Worm (Caenorhabditis elegans): ENCODE measurements around the gene fkh-4.

DNA sequence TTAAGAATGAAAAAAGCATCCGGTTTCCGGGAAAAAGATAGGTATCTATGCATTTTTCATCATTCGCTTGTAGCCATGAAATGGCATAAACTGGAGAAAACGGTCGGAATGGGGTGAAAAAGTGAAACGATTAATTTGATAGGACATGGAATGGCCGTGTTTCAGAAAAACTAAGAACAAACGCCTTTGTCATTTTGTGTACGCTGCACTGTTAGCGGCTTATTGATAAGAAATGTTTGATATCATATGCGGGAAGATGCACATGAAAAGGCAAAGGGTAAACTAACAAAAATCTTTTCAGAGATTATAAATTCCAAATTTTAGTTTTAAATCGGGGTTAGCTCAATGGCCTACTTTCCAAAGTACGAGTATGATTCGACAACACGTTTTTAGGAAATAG, 7.6 kb downstream of the fkh-4 start:
- no peak for TF ChIP-seq hpl-2 (GFP tag; optimal IDR thresholded peaks at IDR 0.05)
- no peak for TF ChIP-seq lin-13 (GFP tag; optimal IDR thresholded peaks at IDR 0.05)
- no peak for TF ChIP-seq unc-62 (GFP tag; optimal IDR thresholded peaks at IDR 0.05)
- TF ChIP-seq nhr-19 (GFP tag; conservative IDR thresholded peaks at IDR 0.05): no peak
- TF ChIP-seq skn-1 (tag; optimal IDR thresholded peaks at IDR 0.05): no peak
- TF ChIP-seq nhr-28 (tag; optimal IDR thresholded peaks at IDR 0.05): no peak
- TF ChIP-seq mep-1 (tag; optimal IDR thresholded peaks at IDR 0.05): no peak
- no peak for TF ChIP-seq dpl-1 (GFP tag; optimal IDR thresholded peaks at IDR 0.05)
- TF ChIP-seq ztf-11 (tag; optimal IDR thresholded peaks at IDR 0.05): no peak
- TF ChIP-seq isw-1 (GFP tag; IDR thresholded peaks at IDR 0.05): no peak
